Worm (Caenorhabditis elegans): Measurements from ENCODE around the gene F33D4.4.

Gene F33D4.4

DNA sequence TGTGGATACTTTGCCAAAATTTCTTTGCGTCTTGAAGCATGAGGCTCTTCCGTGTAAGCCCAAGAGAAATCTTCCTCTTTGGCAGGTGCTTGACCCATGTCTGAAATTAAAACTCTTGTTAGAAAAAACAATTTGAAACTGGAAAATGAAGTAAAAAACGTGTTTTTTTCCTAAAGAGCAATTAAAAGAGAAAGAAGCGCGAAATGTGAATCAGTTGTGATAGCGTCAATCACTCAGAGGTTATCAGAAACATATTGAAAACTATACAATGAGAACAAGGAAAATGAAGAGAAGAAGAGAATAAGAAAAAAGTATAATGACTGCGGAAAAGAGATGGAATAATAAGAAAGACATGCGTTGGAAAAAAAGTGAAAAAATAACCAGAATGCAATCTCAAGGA lies at the start of gene F33D4.4:
F33D4.4 (minus strand) TSS at position 101 of the 400 bp plus-strand sequence.
- TF ChIP-seq hlh-1 (tag; optimal IDR thresholded peaks at IDR 0.05) = no peak
- TF ChIP-seq bed-3 (GFP tag; optimal IDR thresholded peaks at IDR 0.05) = no peak
- TF ChIP-seq zip-8 (tag; optimal IDR thresholded peaks at IDR 0.05) = no peak
- no peak for TF ChIP-seq mab-5 (tag; optimal IDR thresholded peaks at IDR 0.05)
- TF ChIP-seq cnd-1 (tag; optimal IDR thresholded peaks at IDR 0.05) = no peak
- TF ChIP-seq nhr-12 (tag; optimal IDR thresholded peaks at IDR 0.05) = no peak
- no peak for TF ChIP-seq unc-39 (tag; optimal IDR thresholded peaks at IDR 0.05)
- no peak for TF ChIP-seq ceh-83 (GFP tag; optimal IDR thresholded peaks at IDR 0.05)
- no peak for TF ChIP-seq nhr-28 (tag; optimal IDR thresholded peaks at IDR 0.05)
- no peak for TF ChIP-seq sem-2 (GFP tag; optimal IDR thresholded peaks at IDR 0.05)

- TF ChIP-seq zip-8 (tag; optimal IDR thresholded peaks at IDR 0.05) = no peak
- TF ChIP-seq sptf-1 (tag; optimal IDR thresholded peaks at IDR 0.05) = no peak
- no peak for TF ChIP-seq elt-3 (tag; optimal IDR thresholded peaks at IDR 0.05)
- no peak for TF ChIP-seq ztf-11 (tag; optimal IDR thresholded peaks at IDR 0.05)
- no peak for TF ChIP-seq unc-120 (tag; optimal IDR thresholded peaks at IDR 0.05; ENCODE audit: poor library complexity, severe bottlenecking)
- no peak for TF ChIP-seq unc-62 (GFP tag; optimal IDR thresholded peaks at IDR 0.05)
- TF ChIP-seq snpc-4 (tag; optimal IDR thresholded peaks at IDR 0.05) = no peak
- no peak for TF ChIP-seq nhr-76 (tag; optimal IDR thresholded peaks at IDR 0.05)
- TF ChIP-seq ham-2 (GFP tag; optimal IDR thresholded peaks at IDR 0.05) = no peak
- TF ChIP-seq cnd-1 (tag; optimal IDR thresholded peaks at IDR 0.05) = no peak
- no peak for TF ChIP-seq bed-3 (GFP tag; optimal IDR thresholded peaks at IDR 0.05)
- no peak for TF ChIP-seq tbx-8 (GFP tag; optimal IDR thresholded peaks at IDR 0.05)
- no peak for TF ChIP-seq M03D4.4 (tag; optimal IDR thresholded peaks at IDR 0.05)
These were observed 47.4 kb upstream of the F33D4.4 start for ce11 chrIV:7754114-7754513.

ce11 chrIV:7753108-7753507 lies 46.4 kb upstream of the F33D4.4 start, which contains the start of gene col-14:
Gene col-14 (plus strand): TSS chrIV:7753408.
- no peak for TF ChIP-seq flh-1 (GFP tag; optimal IDR thresholded peaks at IDR 0.05)
- TF ChIP-seq mab-5 (tag; optimal IDR thresholded peaks at IDR 0.05) = no peak
- no peak for TF ChIP-seq bed-3 (GFP tag; optimal IDR thresholded peaks at IDR 0.05)
- TF ChIP-seq tbx-8 (GFP tag; optimal IDR thresholded peaks at IDR 0.05) = no peak
- no peak for TF ChIP-seq lsy-2 (tag; optimal IDR thresholded peaks at IDR 0.05)
- no peak for TF ChIP-seq nhr-237 (tag; optimal IDR thresholded peaks at IDR 0.05)
- TF ChIP-seq M03D4.4 (tag; optimal IDR thresholded peaks at IDR 0.05) = no peak
- TF ChIP-seq mep-1 (tag; optimal IDR thresholded peaks at IDR 0.05) = no peak
- no peak for TF ChIP-seq nhr-76 (tag; optimal IDR thresholded peaks at IDR 0.05)
- TF ChIP-seq unc-120 (tag; optimal IDR thresholded peaks at IDR 0.05; ENCODE audit: poor library complexity, severe bottlenecking) = no peak
- no peak for TF ChIP-seq snpc-4 (tag; optimal IDR thresholded peaks at IDR 0.05)
- no peak for TF ChIP-seq unc-62 (GFP tag; optimal IDR thresholded peaks at IDR 0.05)
- TF ChIP-seq cnd-1 (tag; optimal IDR thresholded peaks at IDR 0.05) = no peak
- TF ChIP-seq nhr-28 (tag; optimal IDR thresholded peaks at IDR 0.05) = no peak
- TF ChIP-seq blmp-1 (tag; optimal IDR thresholded peaks at IDR 0.05) = no peak

ce11 chrIV:7747838-7748237 lies 41.1 kb upstream of the F33D4.4 start, which contains the start of gene klo-1:
Gene klo-1 (minus strand): TSS chrIV:7748225.
- TF ChIP-seq drap-1 (GFP tag; optimal IDR thresholded peaks at IDR 0.05) = no peak
- no peak for TF ChIP-seq unc-120 (tag; optimal IDR thresholded peaks at IDR 0.05; ENCODE audit: poor library complexity, severe bottlenecking)
- no peak for TF ChIP-seq ceh-39 (tag; optimal IDR thresholded peaks at IDR 0.05)
- no peak for TF ChIP-seq nhr-28 (tag; optimal IDR thresholded peaks at IDR 0.05)
- TF ChIP-seq ces-1 (GFP tag; optimal IDR thresholded peaks at IDR 0.05) = no peak
- no peak for TF ChIP-seq unc-62 (GFP tag; optimal IDR thresholded peaks at IDR 0.05)
- TF ChIP-seq M03D4.4 (tag; optimal IDR thresholded peaks at IDR 0.05) = no peak
- TF ChIP-seq tbx-8 (GFP tag; optimal IDR thresholded peaks at IDR 0.05) = no peak
- TF ChIP-seq unc-39 (tag; optimal IDR thresholded peaks at IDR 0.05) = no peak
- no peak for TF ChIP-seq snpc-4 (tag; optimal IDR thresholded peaks at IDR 0.05)
- TF ChIP-seq sptf-1 (tag; optimal IDR thresholded peaks at IDR 0.05) = no peak
- no peak for TF ChIP-seq nhr-237 (tag; optimal IDR thresholded peaks at IDR 0.05)
- TF ChIP-seq elt-1 (tag; optimal IDR thresholded peaks at IDR 0.05; ENCODE audit: borderline replicate concordance, insufficient read depth) = no peak
- TF ChIP-seq blmp-1 (tag; optimal IDR thresholded peaks at IDR 0.05) = no peak
- no peak for TF ChIP-seq nhr-12 (tag; optimal IDR thresholded peaks at IDR 0.05)
- no peak for TF ChIP-seq ceh-43 (GFP tag; optimal IDR thresholded peaks at IDR 0.05)
- no peak for TF ChIP-seq lin-13 (tag; optimal IDR thresholded peaks at IDR 0.05)
- no peak for TF ChIP-seq sem-2 (GFP tag; optimal IDR thresholded peaks at IDR 0.05)

- no peak for TF ChIP-seq hlh-1 (tag; optimal IDR thresholded peaks at IDR 0.05)
These were observed 36.8 kb upstream of the F33D4.4 start, which contains the start of gene npr-35 for ce11 chrIV:7743539-7743938. Gene npr-35 (plus strand): TSS chrIV:7743839.

Data from whole organism, mixed stage, embryonic.